Worm (Caenorhabditis elegans): ENCODE results near the gene trap-4.

DNA sequence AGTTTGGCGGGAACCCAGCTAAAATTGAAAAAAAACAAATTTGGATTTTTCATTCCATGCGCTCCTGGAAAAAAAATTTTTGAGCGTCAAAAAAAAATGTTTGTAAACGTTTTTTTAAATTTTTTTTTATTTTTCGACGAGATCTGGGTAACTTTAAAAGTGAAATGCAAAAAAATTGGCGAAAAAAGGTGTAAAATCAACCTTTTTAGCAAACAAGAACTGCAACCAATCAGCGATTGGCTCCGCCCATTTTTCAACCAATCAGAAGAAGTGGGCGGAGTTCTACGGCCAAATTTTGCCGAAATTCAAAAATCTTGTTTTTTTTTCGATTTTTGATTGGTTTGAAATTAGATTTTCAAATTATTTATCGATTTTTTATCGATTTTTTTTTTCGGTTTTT lies 25.0 kb upstream of the trap-4 start:
- TF ChIP-seq him-1 (tag; optimal IDR thresholded peaks at IDR 0.05), result no peak
- TF ChIP-seq W03F9.2 (tag; optimal IDR thresholded peaks at IDR 0.05), result no peak
- no peak for TF ChIP-seq dao-5 (tag; optimal IDR thresholded peaks at IDR 0.05)
